Fruit fly (Drosophila melanogaster) whole organism, embryonic: ENCODE results near the gene CG5715.

ENCODE experiments used
- Ada2b ChIP-seq: fragments of 200-800 bp; sonication (Bioruptor generic); IDR thresholded peaks from 2 replicates; pipeline ENCODE4 v1.3.6; 2022; ENCODE audit warnings: missing biosample characterization, missing genetic modification characterization
- Antp ChIP-seq: fragments of 200-800 bp; sonication (Bioruptor generic); optimal IDR thresholded peaks from 3 replicates; lab custom pipeline; 2016; ENCODE audit warnings: missing biosample characterization, missing genetic modification characterization
- CG10462 ChIP-seq: fragments of 200-800 bp; sonication (Bioruptor generic); optimal IDR thresholded peaks from 2 replicates; lab custom pipeline; 2016; ENCODE audit warnings: missing biosample characterization, missing genetic modification characterization
- CG10543 ChIP-seq: fragments of 200-800 bp; sonication (Bioruptor generic); optimal IDR thresholded peaks from 3 replicates; lab custom pipeline; 2017; ENCODE audit warnings: missing biosample characterization, mild to moderate bottlenecking, missing genetic modification characterization, moderate library complexity
- CG11504 ChIP-seq: fragments of 200-800 bp; sonication (Bioruptor generic); optimal IDR thresholded peaks from 3 replicates; lab custom pipeline; 2019; ENCODE audit warnings: missing biosample characterization, mild to moderate bottlenecking, missing genetic modification characterization, moderate library complexity
- CG11723 ChIP-seq: fragments of 200-800 bp; sonication (Bioruptor generic); optimal IDR thresholded peaks from 2 replicates; lab custom pipeline; 2017; ENCODE audit warnings: missing biosample characterization, mild to moderate bottlenecking, missing genetic modification characterization
- CG12219 ChIP-seq: fragments of 200-800 bp; sonication (Bioruptor generic); optimal IDR thresholded peaks from 3 replicates; lab custom pipeline; 2018; ENCODE audit warnings: missing biosample characterization, mild to moderate bottlenecking, missing genetic modification characterization
- CG13424 ChIP-seq: fragments of 200-800 bp; sonication (Bioruptor generic); optimal IDR thresholded peaks from 2 replicates; lab custom pipeline; 2019; ENCODE audit warnings: missing biosample characterization, mild to moderate bottlenecking, missing genetic modification characterization, moderate library complexity
- CG13624 ChIP-seq: fragments of 200-800 bp; sonication (Bioruptor generic); optimal IDR thresholded peaks from 2 replicates; lab custom pipeline; 2016; ENCODE audit warnings: missing biosample characterization, missing genetic modification characterization
- CG14441 ChIP-seq: fragments of 200-800 bp; sonication (Bioruptor generic); IDR thresholded peaks from 2 replicates; pipeline ENCODE4 v1.3.6; 2022; ENCODE audit warnings: missing biosample characterization, missing genetic modification characterization
- CG1603 ChIP-seq: fragments of 200-800 bp; sonication (Bioruptor generic); optimal IDR thresholded peaks from 2 replicates; lab custom pipeline; 2019; ENCODE audit warnings: missing biosample characterization, mild to moderate bottlenecking, missing genetic modification characterization, moderate library complexity
- CG17802 ChIP-seq: fragments of 200-800 bp; sonication (Bioruptor generic); optimal IDR thresholded peaks from 2 replicates; lab custom pipeline; 2018; ENCODE audit warnings: missing biosample characterization, mild to moderate bottlenecking, missing genetic modification characterization, moderate library complexity
- CG17829 ChIP-seq: fragments of 200-800 bp; optimal IDR thresholded peaks from 2 replicates; lab custom pipeline; 2019; ENCODE audit warnings: missing biosample characterization, mild to moderate bottlenecking, missing genetic modification characterization, moderate library complexity
- CG18011 ChIP-seq: fragments of 200-800 bp; sonication (Bioruptor generic); optimal IDR thresholded peaks from 2 replicates; lab custom pipeline; 2017; ENCODE audit warnings: missing biosample characterization, missing genetic modification characterization, mild to moderate bottlenecking, moderate library complexity, missing genotype
- CG18764 ChIP-seq: fragments of 200-800 bp; sonication (Bioruptor generic); optimal IDR thresholded peaks from 3 replicates; lab custom pipeline; 2016; ENCODE audit warnings: missing biosample characterization, missing genetic modification characterization
- CG30403 ChIP-seq: fragments of 200-800 bp; sonication (Bioruptor generic); optimal IDR thresholded peaks from 3 replicates; lab custom pipeline; 2016; ENCODE audit warnings: missing biosample characterization, missing genetic modification characterization
- CG3065 ChIP-seq: fragments of 200-800 bp; sonication (Bioruptor generic); optimal IDR thresholded peaks from 2 replicates; lab custom pipeline; 2016; ENCODE audit warnings: missing biosample characterization, missing genetic modification characterization
- CG33213 ChIP-seq: fragments of 200-800 bp; sonication (Bioruptor generic); optimal IDR thresholded peaks from 3 replicates; lab custom pipeline; 2016; ENCODE audit warnings: missing biosample characterization, missing genetic modification characterization
- CG3726 ChIP-seq: fragments of 200-800 bp; sonication (Bioruptor generic); IDR thresholded peaks from 3 replicates; pipeline ENCODE4, ENCODE4 v1.3.6; 2022; ENCODE audit warnings: missing biosample characterization, missing genetic modification characterization
- CG4282 ChIP-seq: fragments of 200-800 bp; sonication (Bioruptor generic); optimal IDR thresholded peaks from 2 replicates; lab custom pipeline; 2016; ENCODE audit warnings: missing biosample characterization, missing genetic modification characterization
- CG7745 ChIP-seq: fragments of 200-800 bp; sonication (Bioruptor generic); optimal IDR thresholded peaks from 2 replicates; lab custom pipeline; 2018; ENCODE audit warnings: missing biosample characterization, mild to moderate bottlenecking, missing genetic modification characterization, moderate library complexity
- CG7786 ChIP-seq: fragments of 200-800 bp; sonication (Bioruptor generic); optimal IDR thresholded peaks from 2 replicates; lab custom pipeline; 2016; ENCODE audit warnings: missing biosample characterization, missing genetic modification characterization
- CG7839 ChIP-seq: fragments of 200-800 bp; sonication (Bioruptor generic); optimal IDR thresholded peaks from 3 replicates; lab custom pipeline; 2018; ENCODE audit warnings: missing biosample characterization, mild to moderate bottlenecking, missing genetic modification characterization, moderate library complexity
- CG8478 ChIP-seq: fragments of >200 bp; optimal IDR thresholded peaks from 2 replicates; lab custom pipeline; 2018
- CHES-1-like ChIP-seq: fragments of 200-800 bp; sonication (Bioruptor generic); optimal IDR thresholded peaks from 2 replicates; lab custom pipeline; 2016; ENCODE audit warnings: missing biosample characterization, missing genetic modification characterization
- Dfd ChIP-seq, 2 experiments: fragments of >200 bp; optimal IDR thresholded peaks; 2 replicates each; lab custom pipeline; 2017; ENCODE audit warnings: missing biosample characterization in 2 of 2, missing genetic modification characterization in 2 of 2
- Dip3 ChIP-seq: fragments of 200-800 bp; sonication (Bioruptor generic); optimal IDR thresholded peaks from 3 replicates; lab custom pipeline; 2016; ENCODE audit warnings: missing biosample characterization, missing genetic modification characterization
- Doc2 ChIP-seq: fragments of 200-800 bp; sonication (Bioruptor generic); IDR thresholded peaks from 2 replicates; pipeline ENCODE4 v1.3.6; 2022; ENCODE audit warnings: missing biosample characterization, missing genetic modification characterization
- Doc3 ChIP-seq: fragments of 200-800 bp; sonication (Bioruptor generic); IDR thresholded peaks from 3 replicates; pipeline ENCODE4 v1.3.6; 2022; ENCODE audit warnings: missing biosample characterization, missing genetic modification characterization; ENCODE audit not compliant: partially characterized antibody
- ERR ChIP-seq: fragments of 200-800 bp; sonication (Bioruptor generic); optimal IDR thresholded peaks from 2 replicates; lab custom pipeline; 2016; ENCODE audit warnings: missing biosample characterization, missing genetic modification characterization
- Hand ChIP-seq: fragments of 200-800 bp; sonication (Bioruptor generic); optimal IDR thresholded peaks from 2 replicates; lab custom pipeline; 2017; ENCODE audit warnings: mild to moderate bottlenecking, missing biosample characterization, missing genetic modification reagents, missing genetic modification characterization
- Neu2 ChIP-seq: fragments of 200-800 bp; sonication (Bioruptor generic); optimal IDR thresholded peaks from 3 replicates; lab custom pipeline; 2016; ENCODE audit warnings: missing biosample characterization, missing genetic modification characterization, borderline replicate concordance
- NfI ChIP-seq: fragments of 200-800 bp; sonication (Bioruptor generic); optimal IDR thresholded peaks from 3 replicates; lab custom pipeline; 2018; ENCODE audit warnings: missing biosample characterization, mild to moderate bottlenecking, missing genetic modification characterization, moderate library complexity
- PHDP ChIP-seq: fragments of 200-800 bp; sonication (Bioruptor generic); optimal IDR thresholded peaks from 3 replicates; lab custom pipeline; 2018; ENCODE audit warnings: missing biosample characterization, mild to moderate bottlenecking, missing genetic modification characterization, moderate library complexity
- Usf ChIP-seq: fragments of 200-800 bp; sonication (Bioruptor generic); optimal IDR thresholded peaks from 2 replicates; lab custom pipeline; 2017; ENCODE audit warnings: missing genotype, missing biosample characterization, missing genetic modification characterization
- Xrp1 ChIP-seq: fragments of 200-800 bp; sonication (Bioruptor generic); IDR thresholded peaks from 2 replicates; pipeline ENCODE4 v1.3.6; 2022; ENCODE audit warnings: missing biosample characterization, missing genetic modification characterization
- YL-1 ChIP-seq: fragments of 200-800 bp; sonication (Bioruptor generic); optimal IDR thresholded peaks from 3 replicates; lab custom pipeline; 2017; ENCODE audit warnings: missing biosample characterization, mild to moderate bottlenecking, missing genetic modification characterization
- bab2 ChIP-seq: fragments of 200-800 bp; sonication (Bioruptor generic); optimal IDR thresholded peaks from 2 replicates; lab custom pipeline; 2016; ENCODE audit warnings: missing biosample characterization, missing genetic modification characterization
- bowl ChIP-seq: fragments of 200-800 bp; sonication (Bioruptor generic); IDR thresholded peaks from 2 replicates; pipeline ENCODE4 v1.3.6; 2022; ENCODE audit warnings: missing biosample characterization, missing genetic modification characterization
- btn ChIP-seq: fragments of 200-800 bp; sonication (Bioruptor generic); optimal IDR thresholded peaks from 2 replicates; lab custom pipeline; 2016; ENCODE audit warnings: missing biosample characterization, missing genetic modification characterization
- cas ChIP-seq: fragments of 200-800 bp; sonication (Bioruptor generic); IDR thresholded peaks from 2 replicates; pipeline ENCODE4 v1.3.6; 2022; ENCODE audit warnings: missing biosample characterization, missing genetic modification characterization
- dm ChIP-seq: fragments of 200-800 bp; sonication (Bioruptor generic); optimal IDR thresholded peaks from 3 replicates; lab custom pipeline; 2016; ENCODE audit warnings: missing biosample characterization, missing genetic modification characterization
- h ChIP-seq: fragments of >200 bp; optimal IDR thresholded peaks from 2 replicates; lab custom pipeline; 2017
- lola ChIP-seq, 3 experiments: fragments of >200 bp in 2 of 3; fragments of 200-800 bp in 1 of 3; sonication (Bioruptor generic) in 1 of 3; optimal IDR thresholded peaks; 2 replicates each; lab custom pipeline; 2017 to 2019; ENCODE audit warnings: missing biosample characterization in 3 of 3, missing genetic modification characterization in 3 of 3, mild to moderate bottlenecking in 1 of 3, moderate library complexity in 1 of 3
- nmo ChIP-seq: fragments of 200-800 bp; sonication (Bioruptor generic); optimal IDR thresholded peaks from 2 replicates; lab custom pipeline; 2018; ENCODE audit warnings: missing biosample characterization, mild to moderate bottlenecking, missing genetic modification characterization, moderate library complexity
- pzg ChIP-seq: fragments of 200-800 bp; sonication (Bioruptor generic); optimal IDR thresholded peaks from 3 replicates; lab custom pipeline; 2018; ENCODE audit warnings: missing biosample characterization, mild to moderate bottlenecking, missing genetic modification characterization, moderate library complexity
- sd ChIP-seq: fragments of 200-800 bp; sonication (Bioruptor generic); optimal IDR thresholded peaks from 3 replicates; lab custom pipeline; 2018; ENCODE audit warnings: missing biosample characterization, mild to moderate bottlenecking, missing genetic modification characterization, moderate library complexity
- sim ChIP-seq: fragments of 200-800 bp; sonication (Bioruptor generic); IDR thresholded peaks from 2 replicates; pipeline ENCODE4 v1.3.6; 2022; ENCODE audit warnings: missing biosample characterization, missing genetic modification characterization
- twi ChIP-seq: fragments of 200-800 bp; optimal IDR thresholded peaks from 2 replicates; lab custom pipeline; 2019; ENCODE audit warnings: missing biosample characterization, mild to moderate bottlenecking, missing genetic modification characterization, moderate library complexity
- zfh1 ChIP-seq: fragments of 200-800 bp; sonication (Bioruptor generic); IDR thresholded peaks from 3 replicates; pipeline ENCODE4 v1.3.6; 2022; ENCODE audit warnings: missing biosample characterization, missing genetic modification characterization

Gene CG5715

dm6 chr3R:24289768-24290349 is 4.3 kb downstream of the CG5715 start, which contains the start of the genes CG34290 and Uck (continued):
- peak; percentile 52 for TF ChIP-seq CG30403 (GFP tag; lab: Kevin White, UChicago)
- peak in 1 of 3 experiments; percentile 39 for TF ChIP-seq lola (GFP tag; optimal IDR thresholded peaks at IDR 0.05; lab: Kevin White, UChicago)
- TF ChIP-seq CHES-1-like: peak; percentile 79
- peak; percentile 59 for TF ChIP-seq Hand (GFP tag; lab: Kevin White, UChicago)
- no peak for TF ChIP-seq Xrp1 (GFP tag; lab: Robert Waterston, UW)
- TF ChIP-seq pzg (GFP tag; lab: Kevin White, UChicago): peak; percentile 89
- TF ChIP-seq CG3065: peak; percentile 16
- peak; percentile 72 for TF ChIP-seq CG17829 (tag; lab: Kevin White, UChicago)
- peak; percentile 78 for TF ChIP-seq ERR (GFP tag; lab: Kevin White, UChicago)
- peak; percentile 74 for TF ChIP-seq nmo
- TF ChIP-seq h (lab: Kevin White, UChicago): no peak
- peak; percentile 86 for TF ChIP-seq CG13624
- no peak for TF ChIP-seq bowl (GFP tag; lab: Robert Waterston, UW)
- peak; percentile 92 for TF ChIP-seq NfI (GFP tag; lab: Kevin White, UChicago)
- TF ChIP-seq Dfd (GFP tag; optimal IDR thresholded peaks at IDR 0.05; lab: Kevin White, UChicago): no peak
- TF ChIP-seq CG11723: peak; percentile 76
- TF ChIP-seq bab2: peak; percentile 18
- peak; percentile 90 for TF ChIP-seq YL-1
- no peak for TF ChIP-seq CG7745 (tag; lab: Kevin White, UChicago)
- TF ChIP-seq cas (GFP tag; lab: Robert Waterston, UW): 0 out of 2 replicates have a peak, but pooled peaks have one; percentile 12
- peak; percentile 92 for TF ChIP-seq CG33213
- TF ChIP-seq CG11504 (tag; lab: Kevin White, UChicago): peak; percentile 71
- peak; percentile 42 for TF ChIP-seq sd
- TF ChIP-seq Antp (GFP tag; lab: Kevin White, UChicago): peak; percentile 59
- peak; percentile 54 for TF ChIP-seq CG18764 (GFP tag; lab: Kevin White, UChicago)
- TF ChIP-seq twi (tag; lab: Kevin White, UChicago): peak; percentile 62
- TF ChIP-seq zfh1 (GFP tag; lab: Robert Waterston, UW): peak; percentile 76
- no peak for TF ChIP-seq Doc2 (GFP tag; lab: Robert Waterston, UW)
- TF ChIP-seq sim (GFP tag; lab: Robert Waterston, UW): 0 out of 2 replicates have a peak, but pooled peaks have one; percentile 28
- no peak for TF ChIP-seq CG3726 (GFP tag; lab: Robert Waterston, UW)
- peak; percentile 72 for TF ChIP-seq CG18011 (GFP tag; lab: Kevin White, UChicago)
- peak; percentile 79 for TF ChIP-seq dm (GFP tag; lab: Kevin White, UChicago)
- TF ChIP-seq CG12219 (GFP tag; lab: Kevin White, UChicago): peak; percentile 83
- peak; percentile 65 for TF ChIP-seq CG17802 (tag; lab: Kevin White, UChicago)
- TF ChIP-seq Neu2 (GFP tag; lab: Kevin White, UChicago): no peak
- TF ChIP-seq Ada2b (GFP tag; lab: Robert Waterston, UW): peak; percentile 39; the same call in 1 of the 2 replicates
- peak; percentile 77 for TF ChIP-seq Doc3 (GFP tag; lab: Robert Waterston, UW)
- no peak for TF ChIP-seq CG8478 (lab: Kevin White, UChicago)
- peak; percentile 46 for TF ChIP-seq Dip3 (GFP tag; lab: Kevin White, UChicago)
- TF ChIP-seq btn (GFP tag; lab: Kevin White, UChicago): peak; percentile 32
- TF ChIP-seq CG10543: peak; percentile 87
- TF ChIP-seq PHDP (tag; lab: Kevin White, UChicago): peak; percentile 82
- peak; percentile 49 for TF ChIP-seq CG7786 (GFP tag; lab: Kevin White, UChicago)
- TF ChIP-seq CG10462 (GFP tag; lab: Kevin White, UChicago): no peak
- TF ChIP-seq CG14441: peak; percentile 50; the same call in 1 of the 2 replicates
- TF ChIP-seq CG1603 (tag; lab: Kevin White, UChicago): peak; percentile 90
- peak; percentile 65 for TF ChIP-seq CG4282 (GFP tag; lab: Kevin White, UChicago)
- TF ChIP-seq Usf (GFP tag; lab: Kevin White, UChicago): peak; percentile 6
- peak; percentile 63 for TF ChIP-seq CG13424 (tag; lab: Kevin White, UChicago)
- TF ChIP-seq CG7839 (tag; lab: Kevin White, UChicago): peak; percentile 66
